Worm (Caenorhabditis elegans) whole organism, early embryonic: ENCODE results near the gene F26F12.8.

Source experiments
- aly-1 ChIP-seq: sonication (generic microtip); optimal IDR thresholded peaks from 2 replicates; lab custom pipeline; 2016; ENCODE audit warnings: missing genetic modification characterization, missing compliant biosample characterization
- ama-1 ChIP-seq: fragments of 150-350 bp; optimal IDR thresholded peaks from 2 replicates; lab custom pipeline; 2014
- ceh-36 ChIP-seq: sonication (generic microtip); optimal IDR thresholded peaks from 2 replicates; lab custom pipeline; 2016; ENCODE audit warnings: missing genetic modification characterization, inconsistent platforms, missing compliant biosample characterization
- ets-7 ChIP-seq: sonication (generic microtip); optimal IDR thresholded peaks from 2 replicates; lab custom pipeline; 2016; ENCODE audit warnings: missing genotype, missing genetic modification characterization, missing compliant biosample characterization
- flt-1 ChIP-seq: fragments of 200-800 bp; sonication (Bioruptor generic); IDR thresholded peaks from 2 replicates; pipeline ENCODE4 v1.3.6; 2022; ENCODE audit warnings: missing genetic modification characterization, missing compliant biosample characterization
- hmbx-1 ChIP-seq: sonication (generic microtip); optimal IDR thresholded peaks from 2 replicates; lab custom pipeline; 2016; ENCODE audit warnings: mild to moderate bottlenecking, missing genetic modification characterization, missing compliant biosample characterization
- hmg-4 ChIP-seq: fragments of 200-800 bp; sonication (Bioruptor generic); optimal IDR thresholded peaks from 2 replicates; lab custom pipeline; 2018; ENCODE audit warnings: mild to moderate bottlenecking, missing genetic modification characterization, missing compliant biosample characterization
- pes-1 ChIP-seq: fragments of 200-800 bp; sonication (Bioruptor generic); IDR thresholded peaks from 2 replicates; pipeline ENCODE4 v1.3.6; 2022; ENCODE audit warnings: missing genetic modification reagents, missing genetic modification characterization, missing compliant biosample characterization
- sea-1 ChIP-seq: fragments of 200-800 bp; sonication (Bioruptor generic); conservative IDR thresholded peaks from 2 replicates; pipeline ENCODE4 v1.3.6; 2022; ENCODE audit warnings: missing genetic modification characterization, missing compliant biosample characterization
- tra-4 ChIP-seq: sonication (generic microtip); optimal IDR thresholded peaks from 2 replicates; lab custom pipeline; 2017; ENCODE audit warnings: missing genetic modification characterization, missing compliant biosample characterization

ce11 chrV:5871759-5872158 lies 9.4 kb upstream of the F26F12.8 start, which contains the start of gene C02G6.2:
- no peak for TF ChIP-seq pes-1 (GFP tag; lab: Robert Waterston, UW)
- TF ChIP-seq hmg-4 (GFP tag; lab: Kevin White, UChicago), result no peak
- no peak for TF ChIP-seq ama-1 (lab: Kevin White, UChicago)
- no peak for TF ChIP-seq aly-1
- TF ChIP-seq ceh-36, result no peak
- no peak for TF ChIP-seq sea-1 (GFP tag; lab: Robert Waterston, UW)
- no peak for TF ChIP-seq ets-7 (tag; lab: Kevin White, UChicago)
- TF ChIP-seq hmbx-1 (tag; lab: Kevin White, UChicago), result no peak
- TF ChIP-seq tra-4 (tag; lab: Kevin White, UChicago), result no peak
- TF ChIP-seq flt-1, result no peak
